Worm (Caenorhabditis elegans) whole organism, L4 larva: ENCODE measurements around the gene ZK669.3.

ENCODE experiments used
- D1046.2 ChIP-seq: fragments of 200-800 bp; sonication (Bioruptor generic); IDR thresholded peaks from 2 replicates; pipeline ENCODE4 v1.3.6; 2022; ENCODE audit warnings: missing genetic modification characterization, missing compliant biosample characterization
- F10B5.3 ChIP-seq: sonication (generic microtip); optimal IDR thresholded peaks from 2 replicates; lab custom pipeline; 2016; ENCODE audit warnings: mild to moderate bottlenecking, missing genetic modification characterization, missing compliant biosample characterization
- F26F4.8 ChIP-seq: fragments of 200-800 bp; sonication (Bioruptor generic); conservative IDR thresholded peaks from 2 replicates; pipeline ENCODE4 v1.3.6; 2022; ENCODE audit warnings: missing genetic modification characterization, missing compliant biosample characterization
- F49E8.2 ChIP-seq: sonication (generic microtip); optimal IDR thresholded peaks from 2 replicates; lab custom pipeline; 2016; ENCODE audit warnings: missing compliant biosample characterization, mild to moderate bottlenecking, missing genetic modification characterization, borderline replicate concordance
- T20F7.1 ChIP-seq: fragments of 200-800 bp; sonication (Bioruptor generic); optimal IDR thresholded peaks from 2 replicates; lab custom pipeline; 2018; ENCODE audit warnings: mild to moderate bottlenecking, missing genetic modification characterization, missing compliant biosample characterization
- Y105C5A.15 ChIP-seq: fragments of 200-800 bp; sonication (Bioruptor generic); IDR thresholded peaks from 2 replicates; pipeline ENCODE4 v1.3.6; 2022; ENCODE audit warnings: missing genetic modification characterization, missing compliant biosample characterization
- Y75B8A.6 ChIP-seq: fragments of 200-800 bp; sonication (Bioruptor generic); IDR thresholded peaks from 2 replicates; pipeline ENCODE4 v1.3.6; 2022; ENCODE audit warnings: missing genetic modification reagents, missing genetic modification characterization, missing compliant biosample characterization
- ZK337.2 ChIP-seq: fragments of 200-800 bp; sonication (Bioruptor generic); IDR thresholded peaks from 2 replicates; pipeline ENCODE4 v1.3.6; 2022; ENCODE audit warnings: missing genetic modification reagents, missing genetic modification characterization, missing compliant biosample characterization
- ZK546.5 ChIP-seq, 2 experiments: sonication (generic microtip); optimal IDR thresholded peaks; 2 replicates each; lab custom pipeline; 2017; ENCODE audit warnings: missing biosample characterization in 2 of 2, missing genetic modification characterization in 2 of 2
- aha-1 ChIP-seq: fragments of 150-350 bp; peaks from one replicate; lab custom pipeline; 2014; ENCODE audit warnings: missing biosample characterization, missing genetic modification characterization
- aly-2 ChIP-seq: sonication (generic microtip); optimal IDR thresholded peaks from 2 replicates; lab custom pipeline; 2018; ENCODE audit warnings: missing biosample characterization, missing genetic modification characterization
- ceh-44 ChIP-seq: fragments of 200-800 bp; sonication (Bioruptor generic); IDR thresholded peaks from 2 replicates; pipeline ENCODE4 v1.3.6; 2022; ENCODE audit warnings: missing genetic modification reagents, missing genetic modification characterization, missing compliant biosample characterization
- ceh-62 ChIP-seq: sonication (generic microtip); optimal IDR thresholded peaks from 2 replicates; lab custom pipeline; 2017; ENCODE audit warnings: missing biosample characterization, missing genetic modification characterization
- daf-16 ChIP-seq, 3 experiments: sonication (generic microtip); optimal IDR thresholded peaks; 2 replicates each; lab custom pipeline; 2016 to 2017; ENCODE audit warnings: missing genetic modification characterization in 3 of 3, missing genetic modification reagents in 3 of 3, mild to moderate bottlenecking in 2 of 3, missing compliant biosample characterization in 2 of 3, missing biosample characterization in 1 of 3, moderate library complexity in 1 of 3
- dmd-9 ChIP-seq: fragments of 200-800 bp; sonication (Bioruptor generic); IDR thresholded peaks from 2 replicates; pipeline ENCODE4 v1.3.6; 2022; ENCODE audit warnings: missing genetic modification reagents, missing genetic modification characterization, missing compliant biosample characterization
- gei-8 ChIP-seq: fragments of 200-800 bp; sonication (Bioruptor generic); optimal IDR thresholded peaks from 2 replicates; lab custom pipeline; 2018; ENCODE audit warnings: mild to moderate bottlenecking, missing genetic modification characterization, missing compliant biosample characterization
- hif-1 ChIP-seq, 2 experiments: sonication (generic microtip); optimal IDR thresholded peaks; 2 replicates each; lab custom pipeline; 2016 to 2017; ENCODE audit warnings: missing compliant biosample characterization in 2 of 2, missing genetic modification characterization in 2 of 2, missing genetic modification reagents in 2 of 2, missing genotype in 2 of 2, mild to moderate bottlenecking in 1 of 2
- hlh-30 ChIP-seq: sonication (generic microtip); optimal IDR thresholded peaks from 2 replicates; lab custom pipeline; 2017; ENCODE audit warnings: antibody characterized with exemption, mild to moderate bottlenecking, missing genetic modification characterization, missing compliant biosample characterization; ENCODE audit not compliant: insufficient read depth
- lim-7 ChIP-seq: fragments of 200-800 bp; sonication (Bioruptor generic); IDR thresholded peaks from 2 replicates; pipeline ENCODE4 v1.3.6; 2022; ENCODE audit warnings: missing genetic modification characterization, missing compliant biosample characterization
- lsy-2 ChIP-seq, 2 experiments: fragments of 150-350 bp in 1 of 2; sonication (generic microtip) in 1 of 2; optimal IDR thresholded peaks; 2 replicates each; lab custom pipeline; 2014 to 2017; ENCODE audit warnings: missing biosample characterization in 2 of 2, missing genetic modification characterization in 2 of 2
- madf-9 ChIP-seq: fragments of 200-800 bp; sonication (Bioruptor generic); conservative IDR thresholded peaks from 2 replicates; pipeline ENCODE4 v1.3.6; 2022; ENCODE audit warnings: missing genetic modification reagents, missing genetic modification characterization, missing compliant biosample characterization
- mep-1 ChIP-seq: fragments of 150-350 bp; sonication (generic microtip); optimal IDR thresholded peaks from 3 replicates; lab custom pipeline; 2014; ENCODE audit warnings: missing biosample characterization, missing genetic modification characterization
- mes-2 ChIP-seq: sonication (generic microtip); optimal IDR thresholded peaks from 2 replicates; lab custom pipeline; 2016; ENCODE audit warnings: missing genotype, mild to moderate bottlenecking, missing genetic modification characterization, missing compliant biosample characterization; ENCODE audit not compliant: poor library complexity, severe bottlenecking
- mxl-2 ChIP-seq: fragments of 200-800 bp; sonication (Bioruptor generic); conservative IDR thresholded peaks from 2 replicates; pipeline ENCODE4 v1.3.6; 2022; ENCODE audit warnings: missing genetic modification reagents, missing genetic modification characterization, missing compliant biosample characterization
- mxl-3 ChIP-seq: fragments of 200-800 bp; sonication (Bioruptor generic); optimal IDR thresholded peaks from 2 replicates; lab custom pipeline; 2018; ENCODE audit warnings: mild to moderate bottlenecking, missing genetic modification characterization, missing compliant biosample characterization
- nhr-10 ChIP-seq: fragments of 150-350 bp; optimal IDR thresholded peaks from 2 replicates; lab custom pipeline; 2014; ENCODE audit warnings: missing biosample characterization, missing genetic modification characterization
- nhr-11 ChIP-seq: fragments of 150-350 bp; optimal IDR thresholded peaks from 2 replicates; lab custom pipeline; 2014; ENCODE audit warnings: missing biosample characterization, missing genetic modification characterization
- nhr-111 ChIP-seq: fragments of 200-800 bp; sonication (Bioruptor generic); optimal IDR thresholded peaks from 2 replicates; lab custom pipeline; 2018; ENCODE audit warnings: mild to moderate bottlenecking, missing genetic modification characterization, missing compliant biosample characterization
- nhr-25 ChIP-seq: sonication (generic microtip); optimal IDR thresholded peaks from 2 replicates; lab custom pipeline; 2017; ENCODE audit warnings: missing genetic modification characterization, mild to moderate bottlenecking, missing compliant biosample characterization, antibody characterized with exemption, moderate library complexity, borderline replicate concordance; ENCODE audit not compliant: insufficient read depth
- nhr-6 ChIP-seq: fragments of 150-350 bp; optimal IDR thresholded peaks from 2 replicates; lab custom pipeline; 2014; ENCODE audit warnings: missing biosample characterization, missing genetic modification characterization
- saeg-2 ChIP-seq: fragments of 200-800 bp; sonication (Bioruptor generic); IDR thresholded peaks from 2 replicates; pipeline ENCODE4 v1.3.6; 2022; ENCODE audit warnings: missing genetic modification reagents, missing genetic modification characterization, missing compliant biosample characterization
- skn-1 ChIP-seq: fragments of 150-350 bp; optimal IDR thresholded peaks from 2 replicates; lab custom pipeline; 2014; ENCODE audit warnings: missing biosample characterization, missing genetic modification characterization
- tag-97 ChIP-seq: fragments of 200-800 bp; sonication (Bioruptor generic); IDR thresholded peaks from 2 replicates; pipeline ENCODE4 v1.3.6; 2022; ENCODE audit warnings: missing genetic modification characterization, missing compliant biosample characterization
- unc-130 ChIP-seq: sonication (generic microtip); optimal IDR thresholded peaks from 2 replicates; lab custom pipeline; 2016; ENCODE audit warnings: missing genetic modification reagents, missing genetic modification characterization, missing compliant biosample characterization
- unc-62 ChIP-seq, 3 experiments: fragments of 150-350 bp in 1 of 3; sonication (generic microtip); optimal IDR thresholded peaks in 2 of 3; peaks in 1 of 3; 1 replicate in 1 of 3; 2 replicates in 2 of 3; lab custom pipeline; 2014 to 2017; ENCODE audit warnings: missing biosample characterization in 3 of 3, missing genetic modification characterization in 3 of 3, missing genetic modification reagents in 3 of 3, missing genotype in 1 of 3
- zag-1 ChIP-seq: fragments of 150-350 bp; optimal IDR thresholded peaks from 2 replicates; lab custom pipeline; 2014; ENCODE audit warnings: missing biosample characterization, missing genetic modification characterization
- zfp-2 ChIP-seq: sonication (generic microtip); optimal IDR thresholded peaks from 2 replicates; lab custom pipeline; 2016; ENCODE audit warnings: mild to moderate bottlenecking, missing genetic modification characterization, missing compliant biosample characterization
- zip-2 ChIP-seq: fragments of 150-350 bp; optimal IDR thresholded peaks from 2 replicates; lab custom pipeline; 2014; ENCODE audit warnings: missing biosample characterization, missing genetic modification characterization

ZK669.3 gene

DNA sequence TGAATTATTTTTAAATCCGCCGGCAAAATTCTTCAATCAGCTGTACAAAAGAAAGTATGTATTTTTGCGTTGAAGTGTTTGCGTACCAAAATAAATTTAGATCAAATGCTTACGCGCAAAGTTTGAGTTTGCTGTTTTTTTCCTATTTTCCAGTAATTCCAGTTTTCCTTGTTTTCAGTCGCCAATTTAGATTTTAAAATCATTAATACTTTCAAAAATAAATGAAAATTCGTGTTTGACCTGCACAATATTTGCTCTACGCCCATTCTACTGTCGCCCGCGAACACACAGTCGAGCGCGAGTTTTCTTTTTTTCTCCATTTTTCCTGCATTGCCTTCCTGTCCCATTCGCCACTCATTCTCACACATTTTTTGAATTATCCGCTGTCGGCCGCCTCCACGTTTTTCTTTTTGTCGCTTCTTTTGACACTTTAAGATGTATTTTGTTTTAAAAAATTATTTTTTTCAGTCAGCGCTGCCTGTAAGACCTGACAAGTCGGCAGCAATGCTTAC is 48.1 kb upstream of the ZK669.3 start, which contains the start of gene ptc-1:
ptc-1 (plus strand) TSS at position 462 of the 512 bp plus-strand sequence.
- TF ChIP-seq D1046.2 (GFP tag; lab: Robert Waterston, UW) (no peak), unc-130 (GFP tag; lab: Kevin White, UChicago) (peak; percentile 25), daf-16 (GFP tag; optimal IDR thresholded peaks at IDR 0.05; lab: Kevin White, UChicago) (no peak), daf-16 (tag; optimal IDR thresholded peaks at IDR 0.05; lab: Kevin White, UChicago) (no peak), aha-1 (tag; lab: Kevin White, UChicago) (no peak), nhr-10 (tag; lab: Kevin White, UChicago) (no peak), F10B5.3 (tag; lab: Kevin White, UChicago) (no peak)

- TF ChIP-seq saeg-2 (GFP tag; lab: Robert Waterston, UW) (no peak), aha-1 (tag; lab: Kevin White, UChicago) (peak; percentile 78), mxl-2 (GFP tag; lab: Robert Waterston, UW) (no peak), unc-62 (GFP tag; optimal IDR thresholded peaks at IDR 0.05 in 1 of 2; lab: Kevin White, UChicago) (peak in 1 of 2 experiments; percentile 68), unc-62 (tag; optimal IDR thresholded peaks at IDR 0.05; lab: Kevin White, UChicago) (no peak), nhr-25 (tag; lab: Kevin White, UChicago) (no peak), nhr-6 (tag; lab: Kevin White, UChicago) (no peak), mep-1 (tag; lab: Kevin White, UChicago) (no peak)
These were observed 47.3 kb upstream of the ZK669.3 start for ce11 chrII:7893648-7894047.

DNA sequence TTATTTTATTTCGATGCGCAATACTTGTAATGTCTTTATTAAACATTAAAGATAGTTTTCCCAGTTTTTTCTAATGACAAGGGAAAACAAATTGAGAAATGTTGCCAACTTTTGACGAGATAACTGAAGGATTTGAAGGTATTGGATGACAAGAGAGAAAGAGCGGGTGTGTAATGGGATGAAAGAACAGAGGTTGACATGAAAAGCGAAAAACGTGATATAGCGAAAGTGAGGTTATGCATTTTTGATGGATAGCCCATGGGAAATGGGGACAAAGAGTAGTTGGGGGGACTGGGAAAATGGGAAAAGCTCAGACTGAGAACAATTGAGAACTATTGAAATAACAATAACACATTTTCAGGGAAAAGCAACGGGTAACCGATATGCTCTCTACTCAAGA is 45.8 kb upstream of the ZK669.3 start:
- TF ChIP-seq Y75B8A.6 (no peak), zip-2 (tag; lab: Kevin White, UChicago) (no peak), mxl-3 (no peak), zfp-2 (no peak), lsy-2 (tag; optimal IDR thresholded peaks at IDR 0.05; lab: Kevin White, UChicago) (peak in 1 of 2 experiments; percentile 0), mep-1 (tag; lab: Kevin White, UChicago) (no peak), zag-1 (tag; lab: Kevin White, UChicago) (no peak), gei-8 (GFP tag; lab: Kevin White, UChicago) (no peak), skn-1 (tag; lab: Kevin White, UChicago) (no peak), hlh-30 (tag; lab: Kevin White, UChicago) (peak; percentile 19), unc-130 (GFP tag; lab: Kevin White, UChicago) (no peak), aly-2 (tag; lab: Kevin White, UChicago) (no peak), nhr-11 (no peak), tag-97 (no peak), mes-2 (no peak), F49E8.2 (no peak), F26F4.8 (GFP tag; lab: Robert Waterston, UW) (no peak), ZK546.5 (tag; optimal IDR thresholded peaks at IDR 0.05; lab: Kevin White, UChicago) (no peak), dmd-9 (GFP tag; lab: Robert Waterston, UW) (no peak), lim-7 (GFP tag; lab: Robert Waterston, UW) (no peak), Y105C5A.15 (GFP tag; lab: Robert Waterston, UW) (no peak), ZK337.2 (GFP tag; lab: Robert Waterston, UW) (no peak), hif-1 (tag; optimal IDR thresholded peaks at IDR 0.05; lab: Kevin White, UChicago) (no peak), ceh-44 (GFP tag; lab: Robert Waterston, UW) (no peak), madf-9 (GFP tag; lab: Robert Waterston, UW) (0 out of 2 replicates have a peak, but pooled peaks have one; percentile 36), ceh-62 (tag; lab: Kevin White, UChicago) (no peak), T20F7.1 (GFP tag; lab: Kevin White, UChicago) (peak; percentile 1), nhr-111 (no peak), unc-62 (GFP tag; optimal IDR thresholded peaks at IDR 0.05 in 1 of 2; lab: Kevin White, UChicago) (peak in 1 of 2 experiments; percentile 98), unc-62 (tag; optimal IDR thresholded peaks at IDR 0.05; lab: Kevin White, UChicago) (no peak)
